Worm (Caenorhabditis elegans) whole organism, young adult: ENCODE data around the gene F22B3.10.

Experiments
- B0019.2 ChIP-seq: fragments of 200-800 bp; sonication (Bioruptor generic); conservative IDR thresholded peaks from 2 replicates; pipeline ENCODE4 v1.3.6; 2022; ENCODE audit warnings: missing genetic modification reagents, missing genetic modification characterization, missing compliant biosample characterization
- attf-5 ChIP-seq: fragments of 200-800 bp; sonication (Bioruptor generic); optimal IDR thresholded peaks from 2 replicates; lab custom pipeline; 2018; ENCODE audit warnings: mild to moderate bottlenecking, missing genetic modification characterization, missing compliant biosample characterization
- ceh-79 ChIP-seq: sonication (generic microtip); optimal IDR thresholded peaks from 2 replicates; lab custom pipeline; 2017; ENCODE audit warnings: mild to moderate bottlenecking, missing genetic modification characterization, missing compliant biosample characterization
- lin-40 ChIP-seq: sonication (generic microtip); optimal IDR thresholded peaks from 2 replicates; lab custom pipeline; 2016; ENCODE audit warnings: missing genetic modification characterization, mild to moderate bottlenecking, missing compliant biosample characterization, missing genotype, missing genetic modification reagents
- lsy-27 ChIP-seq: sonication (generic microtip); optimal IDR thresholded peaks from 2 replicates; lab custom pipeline; 2017; ENCODE audit warnings: missing genetic modification characterization, mild to moderate bottlenecking, missing compliant biosample characterization, antibody characterized with exemption, missing genotype, borderline replicate concordance; ENCODE audit not compliant: insufficient read depth
- nhr-120 ChIP-seq: fragments of 200-800 bp; sonication (Bioruptor generic); IDR thresholded peaks from 2 replicates; pipeline ENCODE4 v1.3.6; 2022; ENCODE audit warnings: missing genetic modification characterization, missing compliant biosample characterization
- pbrm-1 ChIP-seq: fragments of 200-800 bp; sonication (Bioruptor generic); IDR thresholded peaks from 2 replicates; pipeline ENCODE4 v1.3.6; 2022; ENCODE audit warnings: missing genetic modification reagents, missing genetic modification characterization, missing compliant biosample characterization
- pha-4 ChIP-seq: fragments of 150-350 bp; sonication (generic microtip); optimal IDR thresholded peaks from 2 replicates; lab custom pipeline; 2014; ENCODE audit warnings: missing biosample characterization, missing genetic modification reagents, missing genetic modification characterization
- sea-2 ChIP-seq: fragments of 200-800 bp; sonication (Bioruptor generic); IDR thresholded peaks from 2 replicates; pipeline ENCODE4 v1.3.6; 2022; ENCODE audit warnings: missing genetic modification characterization, missing compliant biosample characterization

DNA sequence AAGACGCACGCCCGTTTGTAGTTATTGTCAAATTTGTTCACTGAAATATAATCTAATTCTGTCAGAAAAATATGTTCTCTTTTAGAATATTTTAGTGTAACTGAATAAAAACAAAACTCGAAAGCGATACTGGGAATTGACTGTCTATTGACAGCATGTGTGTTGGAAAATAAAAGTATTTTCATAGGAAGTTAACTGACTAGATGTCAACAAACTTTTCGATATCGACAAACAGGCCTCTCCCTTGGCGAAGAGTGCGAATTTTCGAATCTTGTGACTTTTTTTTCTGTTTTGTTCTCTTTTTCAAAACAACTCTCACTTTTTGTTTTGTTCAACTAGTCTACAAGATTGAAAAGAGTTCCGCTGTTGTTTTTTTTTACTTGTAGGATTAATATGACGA, 23.4 kb upstream of the F22B3.10 start:
- TF ChIP-seq lsy-27 (tag; lab: Kevin White, UChicago) (no peak), attf-5 (no peak), B0019.2 (GFP tag; lab: Robert Waterston, UW) (no peak), nhr-120 (GFP tag; lab: Robert Waterston, UW) (no peak), pbrm-1 (GFP tag; lab: Robert Waterston, UW) (no peak), ceh-79 (tag; lab: Kevin White, UChicago) (no peak), lin-40 (tag; lab: Kevin White, UChicago) (no peak), sea-2 (GFP tag; lab: Robert Waterston, UW) (no peak), pha-4 (tag; lab: Kevin White, UChicago) (no peak)
